Fruit fly (Drosophila melanogaster): ENCODE measurements around the gene Atac1.

The Atac1 gene

DNA sequence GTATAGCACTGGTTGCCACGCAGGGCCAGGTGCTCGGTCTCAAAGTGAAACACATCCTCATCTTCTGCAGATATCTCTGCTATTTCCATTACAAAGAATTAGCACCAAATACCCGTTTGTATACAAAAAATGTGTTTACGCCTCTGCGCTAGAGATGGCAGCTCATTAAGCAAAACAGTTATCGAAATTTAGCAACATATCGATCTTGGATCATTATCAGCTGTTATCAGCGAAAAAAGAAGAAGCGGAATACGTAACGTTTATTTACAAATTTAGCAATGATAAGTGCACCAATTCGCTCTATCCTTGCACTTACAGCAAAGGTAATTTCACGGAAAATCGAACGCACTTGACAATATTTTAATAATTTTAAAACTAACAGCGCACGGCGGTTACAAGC lies at the start of gene Atac1, which contains the start of gene Hmgcl:
Gene Atac1 (minus strand): TSS at position 164 of the 400 bp plus-strand sequence.
Gene Hmgcl (plus strand): TSS at position 213 of the 400 bp plus-strand sequence.
- TF ChIP-seq bab1 (GFP tag; optimal IDR thresholded peaks at IDR 0.05) (peak; percentile 0), Mnt (GFP tag; optimal IDR thresholded peaks at IDR 0.05) (no peak), tj (GFP tag; optimal IDR thresholded peaks at IDR 0.05) (no peak), Clk (GFP tag; optimal IDR thresholded peaks at IDR 0.05) (no peak), kay (GFP tag; ENCODE audit: borderline replicate concordance) (no peak), CG5204 (GFP tag; optimal IDR thresholded peaks at IDR 0.05) (no peak), ovo (GFP tag; optimal IDR thresholded peaks at IDR 0.05) (no peak)

DNA sequence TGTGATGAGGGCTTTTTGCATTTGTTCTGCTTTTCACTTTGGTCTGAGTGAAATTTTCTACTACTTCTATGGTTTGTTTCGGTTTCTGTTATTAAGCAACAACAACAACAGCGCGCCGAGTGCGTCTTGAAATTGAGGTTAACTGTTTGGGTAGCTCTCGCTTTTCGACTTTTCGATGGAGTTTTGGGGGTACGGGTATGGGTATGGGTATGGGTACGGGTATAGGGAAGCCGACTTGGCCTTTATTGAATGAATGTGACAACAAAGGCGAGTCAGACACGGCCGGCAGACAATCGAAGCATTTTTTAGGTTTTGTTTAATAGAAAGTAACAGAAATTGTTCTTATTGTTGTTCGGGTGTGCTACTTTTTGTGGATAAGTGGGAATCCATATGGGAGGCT lies 47.4 kb upstream of the Atac1 start:
- TF ChIP-seq ovo (GFP tag; optimal IDR thresholded peaks at IDR 0.05): no peak
- no peak for TF ChIP-seq bab1 (GFP tag; optimal IDR thresholded peaks at IDR 0.05)
- TF ChIP-seq kay (GFP tag; ENCODE audit: borderline replicate concordance): no peak
- no peak for TF ChIP-seq CG5204 (GFP tag; optimal IDR thresholded peaks at IDR 0.05)
- no peak for TF ChIP-seq CG7045 (GFP tag; optimal IDR thresholded peaks at IDR 0.05)
- no peak for TF ChIP-seq CG1620 (GFP tag; optimal IDR thresholded peaks at IDR 0.05)
- TF ChIP-seq cnc (optimal IDR thresholded peaks at IDR 0.05): no peak
- no peak for TF ChIP-seq Hr96 (GFP tag; optimal IDR thresholded peaks at IDR 0.05)
- TF ChIP-seq Mnt (GFP tag; optimal IDR thresholded peaks at IDR 0.05): no peak
- no peak for TF ChIP-seq pad (GFP tag; optimal IDR thresholded peaks at IDR 0.05)
- TF ChIP-seq CG33017 (tag; optimal IDR thresholded peaks at IDR 0.05): no peak
- TF ChIP-seq CG7101 (tag; optimal IDR thresholded peaks at IDR 0.05): no peak
- no peak for TF ChIP-seq CG12768 (GFP tag; optimal IDR thresholded peaks at IDR 0.05)
- TF ChIP-seq CG14711 (tag; optimal IDR thresholded peaks at IDR 0.05): no peak
- TF ChIP-seq CG11617 (GFP tag; optimal IDR thresholded peaks at IDR 0.05): no peak
- TF ChIP-seq cic (GFP tag; optimal IDR thresholded peaks at IDR 0.05): no peak

DNA sequence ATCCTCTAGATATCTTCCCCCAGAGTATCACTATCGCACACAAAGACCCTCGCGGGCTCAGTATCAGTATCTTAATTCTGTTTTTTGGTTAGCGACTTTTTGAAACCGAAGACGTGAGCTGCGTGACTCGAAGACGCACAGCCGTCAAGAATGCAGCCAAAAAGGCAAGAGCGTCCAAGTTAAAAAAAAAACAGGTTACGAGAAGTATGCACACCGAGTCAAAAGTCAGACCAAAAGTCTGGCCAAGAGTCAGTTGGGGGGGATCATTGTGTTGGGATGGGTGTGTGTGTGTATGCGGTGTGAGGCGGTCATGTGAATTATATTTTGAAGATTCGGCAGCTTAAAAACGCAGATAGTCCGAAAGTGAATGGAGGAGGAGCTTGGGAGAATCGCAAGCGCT lies 45.4 kb upstream of the Atac1 start:
- TF ChIP-seq ovo (GFP tag; optimal IDR thresholded peaks at IDR 0.05) (no peak), kay (GFP tag; ENCODE audit: borderline replicate concordance) (no peak), CG12768 (GFP tag; optimal IDR thresholded peaks at IDR 0.05) (no peak), Clk (GFP tag; optimal IDR thresholded peaks at IDR 0.05) (no peak), CG11617 (GFP tag; optimal IDR thresholded peaks at IDR 0.05) (no peak), Hr96 (GFP tag; optimal IDR thresholded peaks at IDR 0.05) (no peak)

DNA sequence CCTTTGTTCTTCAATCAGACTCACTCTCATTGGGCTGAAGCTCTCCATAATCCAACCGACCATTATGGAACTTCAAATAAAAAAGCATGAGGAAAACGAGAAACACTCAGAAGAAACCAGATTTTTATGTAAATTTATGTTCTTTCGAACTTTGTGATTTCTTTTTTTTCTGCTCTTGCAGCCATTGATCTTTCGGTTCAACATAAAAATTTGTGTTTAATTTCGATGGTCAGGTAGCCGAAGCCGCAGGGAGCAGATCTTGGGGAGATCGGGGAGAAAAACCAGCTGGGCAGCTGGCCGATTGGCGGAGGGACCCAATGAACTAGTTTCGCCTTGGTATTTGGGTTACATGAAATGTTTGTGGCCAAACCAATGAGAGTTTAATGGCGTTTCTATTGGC lies 44.2 kb upstream of the Atac1 start:
- TF ChIP-seq cic (GFP tag; optimal IDR thresholded peaks at IDR 0.05) (no peak), CG7045 (GFP tag; optimal IDR thresholded peaks at IDR 0.05) (no peak), CG7101 (tag; optimal IDR thresholded peaks at IDR 0.05) (no peak), kay (GFP tag; ENCODE audit: borderline replicate concordance) (no peak), bab1 (GFP tag; optimal IDR thresholded peaks at IDR 0.05) (no peak), CG33017 (tag; optimal IDR thresholded peaks at IDR 0.05) (no peak), toe (GFP tag; optimal IDR thresholded peaks at IDR 0.05) (no peak), CG1620 (GFP tag; optimal IDR thresholded peaks at IDR 0.05) (no peak), CG12768 (GFP tag; optimal IDR thresholded peaks at IDR 0.05) (no peak), Hr96 (GFP tag; optimal IDR thresholded peaks at IDR 0.05) (no peak), Crg-1 (GFP tag; optimal IDR thresholded peaks at IDR 0.05) (no peak)

DNA sequence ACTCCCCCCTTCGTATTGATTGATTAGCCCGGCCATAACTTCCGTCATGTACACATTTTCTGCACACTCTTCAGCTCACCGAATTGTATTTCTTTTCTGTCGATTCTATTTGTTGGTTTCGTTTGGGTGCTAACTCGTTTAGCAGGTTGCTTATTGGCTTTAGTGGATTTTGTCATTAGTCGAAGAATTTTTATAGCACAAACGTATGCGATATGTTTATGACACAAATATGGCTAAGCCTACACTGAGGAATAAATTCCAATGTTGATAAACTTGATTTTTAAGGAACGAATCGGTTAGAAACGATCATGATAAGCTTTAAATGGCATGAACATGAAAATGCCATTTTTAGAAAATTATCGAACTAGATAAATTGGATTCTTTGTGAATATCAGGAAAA lies 38.6 kb upstream of the Atac1 start:
- TF ChIP-seq kay (GFP tag; ENCODE audit: borderline replicate concordance): no peak
- TF ChIP-seq CG7101 (tag; optimal IDR thresholded peaks at IDR 0.05): no peak
- TF ChIP-seq CG14711 (tag; optimal IDR thresholded peaks at IDR 0.05): no peak
- TF ChIP-seq CG12768 (GFP tag; optimal IDR thresholded peaks at IDR 0.05): no peak
- no peak for TF ChIP-seq CG7045 (GFP tag; optimal IDR thresholded peaks at IDR 0.05)
- no peak for TF ChIP-seq CG1620 (GFP tag; optimal IDR thresholded peaks at IDR 0.05)
- TF ChIP-seq tj (GFP tag; optimal IDR thresholded peaks at IDR 0.05): no peak
- no peak for TF ChIP-seq Clk (GFP tag; optimal IDR thresholded peaks at IDR 0.05)
- no peak for TF ChIP-seq Mnt (GFP tag; optimal IDR thresholded peaks at IDR 0.05)
- TF ChIP-seq Hr96 (GFP tag; optimal IDR thresholded peaks at IDR 0.05): no peak
- no peak for TF ChIP-seq CG33017 (tag; optimal IDR thresholded peaks at IDR 0.05)
- no peak for TF ChIP-seq CG5204 (GFP tag; optimal IDR thresholded peaks at IDR 0.05)
- no peak for TF ChIP-seq cic (GFP tag; optimal IDR thresholded peaks at IDR 0.05)
- TF ChIP-seq toe (GFP tag; optimal IDR thresholded peaks at IDR 0.05): no peak
- TF ChIP-seq CG11617 (GFP tag; optimal IDR thresholded peaks at IDR 0.05): no peak

DNA sequence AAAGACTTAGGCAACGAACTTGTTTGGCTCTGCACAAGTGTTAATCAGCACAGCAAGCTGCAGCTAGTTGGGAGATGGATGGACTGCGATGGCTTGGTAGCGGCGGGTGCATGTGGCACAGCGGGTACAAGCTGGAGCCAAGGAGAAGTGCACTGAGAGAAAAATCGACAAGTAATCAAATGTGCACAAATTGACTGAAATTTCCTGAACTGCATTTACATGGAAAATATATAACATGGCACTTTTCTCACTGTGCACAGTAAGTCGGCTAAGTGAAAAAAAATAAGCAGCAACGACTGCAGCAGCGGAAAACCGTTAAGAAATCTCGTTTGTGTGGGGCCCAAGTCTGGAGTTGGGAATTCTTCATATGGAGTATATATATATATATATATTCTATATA lies 31.0 kb upstream of the Atac1 start:
- no peak for TF ChIP-seq pad (GFP tag; optimal IDR thresholded peaks at IDR 0.05)
- no peak for TF ChIP-seq Mnt (GFP tag; optimal IDR thresholded peaks at IDR 0.05)
- no peak for TF ChIP-seq kay (GFP tag; ENCODE audit: borderline replicate concordance)
- no peak for TF ChIP-seq CG7045 (GFP tag; optimal IDR thresholded peaks at IDR 0.05)
- TF ChIP-seq CG33017 (tag; optimal IDR thresholded peaks at IDR 0.05): no peak
- TF ChIP-seq Clk (GFP tag; optimal IDR thresholded peaks at IDR 0.05): no peak
- no peak for TF ChIP-seq ovo (GFP tag; optimal IDR thresholded peaks at IDR 0.05)
- no peak for TF ChIP-seq Hr96 (GFP tag; optimal IDR thresholded peaks at IDR 0.05)
- no peak for TF ChIP-seq CG11617 (GFP tag; optimal IDR thresholded peaks at IDR 0.05)
- TF ChIP-seq cic (GFP tag; optimal IDR thresholded peaks at IDR 0.05): no peak
- no peak for TF ChIP-seq CG7101 (tag; optimal IDR thresholded peaks at IDR 0.05)
- no peak for TF ChIP-seq bab1 (GFP tag; optimal IDR thresholded peaks at IDR 0.05)
- TF ChIP-seq CG14711 (tag; optimal IDR thresholded peaks at IDR 0.05): no peak

DNA sequence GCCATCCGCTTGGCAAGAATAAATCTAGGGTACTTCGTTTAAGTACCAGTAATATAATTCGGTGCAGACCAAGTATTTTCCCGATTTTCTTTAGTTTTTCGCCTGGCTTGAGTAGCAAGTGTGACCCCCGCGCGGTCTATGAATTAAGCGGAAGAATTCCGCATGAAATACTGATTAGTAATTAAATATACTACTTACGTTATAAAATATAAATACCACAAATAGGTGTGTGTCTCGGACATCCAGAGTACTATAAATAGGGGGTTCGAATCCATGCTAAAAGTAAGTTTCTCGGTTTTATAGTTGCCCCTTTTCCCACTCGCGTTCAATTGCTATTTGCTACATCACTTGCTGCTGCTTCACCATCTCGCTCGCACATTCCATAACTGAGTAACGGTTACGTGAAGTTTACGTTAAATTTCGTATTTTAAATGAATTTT lies 11.5 kb upstream of the Atac1 start, which contains the start of gene snRNP-U1-70K:
Gene snRNP-U1-70K (minus strand): TSS at position 141 of the 440 bp plus-strand sequence.
- peak; percentile 0 for TF ChIP-seq cic (GFP tag; optimal IDR thresholded peaks at IDR 0.05)
- no peak for TF ChIP-seq CG7101 (tag; optimal IDR thresholded peaks at IDR 0.05)
- no peak for TF ChIP-seq Hr96 (GFP tag; optimal IDR thresholded peaks at IDR 0.05)
- TF ChIP-seq pad (GFP tag; optimal IDR thresholded peaks at IDR 0.05): peak; percentile 98
- TF ChIP-seq Mnt (GFP tag; optimal IDR thresholded peaks at IDR 0.05): peak; percentile 30
- TF ChIP-seq CG1620 (GFP tag; optimal IDR thresholded peaks at IDR 0.05): no peak
- TF ChIP-seq CG14711 (tag; optimal IDR thresholded peaks at IDR 0.05): no peak
- no peak for TF ChIP-seq cnc (optimal IDR thresholded peaks at IDR 0.05)
- no peak for TF ChIP-seq Clk (GFP tag; optimal IDR thresholded peaks at IDR 0.05)
- TF ChIP-seq CG33017 (tag; optimal IDR thresholded peaks at IDR 0.05): no peak
- TF ChIP-seq bab1 (GFP tag; optimal IDR thresholded peaks at IDR 0.05): no peak
- no peak for TF ChIP-seq CG11617 (GFP tag; optimal IDR thresholded peaks at IDR 0.05)
- no peak for TF ChIP-seq Crg-1 (GFP tag; optimal IDR thresholded peaks at IDR 0.05)
- peak; percentile 25 for TF ChIP-seq ovo (GFP tag; optimal IDR thresholded peaks at IDR 0.05)
- TF ChIP-seq tj (GFP tag; optimal IDR thresholded peaks at IDR 0.05): peak; percentile 46
- TF ChIP-seq CG5204 (GFP tag; optimal IDR thresholded peaks at IDR 0.05): no peak

Measured in whole organism, adult.